Fruit fly (Drosophila melanogaster) whole organism, embryonic: Measurements from ENCODE around the gene tay.

Experiments used
- CG10979 ChIP-seq: fragments of 200-800 bp; sonication (Bioruptor generic); optimal IDR thresholded peaks from 2 replicates; lab custom pipeline; 2018; ENCODE audit warnings: missing biosample characterization, mild to moderate bottlenecking, missing genetic modification characterization, moderate library complexity
- CG12236 ChIP-seq: fragments of 200-800 bp; sonication (Bioruptor generic); optimal IDR thresholded peaks from 2 replicates; lab custom pipeline; 2016; ENCODE audit warnings: missing biosample characterization, missing genetic modification characterization
- CG12391 ChIP-seq: fragments of 200-800 bp; sonication (Bioruptor generic); optimal IDR thresholded peaks from 3 replicates; lab custom pipeline; 2018; ENCODE audit warnings: missing biosample characterization, mild to moderate bottlenecking, missing genetic modification characterization, moderate library complexity
- CG12659 ChIP-seq: fragments of 200-800 bp; sonication (Bioruptor generic); optimal IDR thresholded peaks from 3 replicates; lab custom pipeline; 2017; ENCODE audit warnings: mild to moderate bottlenecking, missing biosample characterization, missing genetic modification reagents, missing genetic modification characterization
- CG12744 ChIP-seq: fragments of 200-800 bp; sonication (Bioruptor generic); optimal IDR thresholded peaks from 2 replicates; lab custom pipeline; 2016; ENCODE audit warnings: missing biosample characterization, missing genetic modification characterization
- CG15269 ChIP-seq: fragments of 200-800 bp; sonication (Bioruptor generic); optimal IDR thresholded peaks from 2 replicates; lab custom pipeline; 2018; ENCODE audit warnings: missing biosample characterization, mild to moderate bottlenecking, missing genetic modification characterization, moderate library complexity
- CG1529 ChIP-seq: fragments of 200-800 bp; sonication (Bioruptor generic); optimal IDR thresholded peaks from 3 replicates; lab custom pipeline; 2018; ENCODE audit warnings: missing biosample characterization, missing genetic modification characterization
- CG16813 ChIP-seq: fragments of 200-800 bp; sonication (Bioruptor generic); IDR thresholded peaks from 3 replicates; pipeline ENCODE4 v1.3.6; 2022; ENCODE audit warnings: missing biosample characterization, missing genetic modification characterization; ENCODE audit not compliant: partially characterized antibody
- CG17186 ChIP-seq: fragments of 200-800 bp; sonication (Bioruptor generic); optimal IDR thresholded peaks from 3 replicates; lab custom pipeline; 2017; ENCODE audit warnings: missing biosample characterization, missing genetic modification reagents, missing genetic modification characterization
- CG30020 ChIP-seq: fragments of 200-800 bp; optimal IDR thresholded peaks from 2 replicates; lab custom pipeline; 2019; ENCODE audit warnings: missing biosample characterization, mild to moderate bottlenecking, missing genetic modification characterization, moderate library complexity
- CG3847 ChIP-seq: fragments of 200-800 bp; sonication (Bioruptor generic); IDR thresholded peaks from 2 replicates; pipeline ENCODE4 v1.3.6; 2022; ENCODE audit warnings: missing biosample characterization, missing genetic modification characterization
- CG4707 ChIP-seq: fragments of 200-800 bp; sonication (Bioruptor generic); optimal IDR thresholded peaks from 2 replicates; lab custom pipeline; 2018; ENCODE audit warnings: missing biosample characterization, mild to moderate bottlenecking, missing genetic modification characterization, moderate library complexity
- CG6175 ChIP-seq: fragments of 200-800 bp; sonication (Bioruptor generic); IDR thresholded peaks from 3 replicates; pipeline ENCODE4 v1.3.6; 2022; ENCODE audit warnings: missing biosample characterization, missing genetic modification characterization
- CG6689 ChIP-seq: fragments of 200-800 bp; sonication (Bioruptor generic); IDR thresholded peaks from 2 replicates; pipeline ENCODE4 v1.3.6; 2022; ENCODE audit warnings: missing biosample characterization, missing genetic modification characterization
- CG6791 ChIP-seq: fragments of 200-800 bp; sonication (Bioruptor generic); IDR thresholded peaks from 3 replicates; pipeline ENCODE4 v1.3.6; 2022; ENCODE audit warnings: missing biosample characterization, missing genetic modification characterization; ENCODE audit not compliant: partially characterized antibody
- CG6813 ChIP-seq: fragments of 200-800 bp; sonication (Bioruptor generic); optimal IDR thresholded peaks from 2 replicates; lab custom pipeline; 2017; ENCODE audit warnings: missing biosample characterization, missing genetic modification characterization, mild to moderate bottlenecking, moderate library complexity, missing genetic modification reagents
- CG7745 ChIP-seq: fragments of 200-800 bp; sonication (Bioruptor generic); optimal IDR thresholded peaks from 2 replicates; lab custom pipeline; 2018; ENCODE audit warnings: missing biosample characterization, mild to moderate bottlenecking, missing genetic modification characterization, moderate library complexity
- CG7839 ChIP-seq: fragments of 200-800 bp; sonication (Bioruptor generic); optimal IDR thresholded peaks from 3 replicates; lab custom pipeline; 2018; ENCODE audit warnings: missing biosample characterization, mild to moderate bottlenecking, missing genetic modification characterization, moderate library complexity
- CG7963 ChIP-seq: fragments of 200-800 bp; sonication (Bioruptor generic); IDR thresholded peaks from 3 replicates; pipeline ENCODE4 v1.3.6; 2022; ENCODE audit warnings: missing biosample characterization, missing genetic modification characterization; ENCODE audit not compliant: partially characterized antibody
- CG9609 ChIP-seq: fragments of 200-800 bp; sonication (Bioruptor generic); optimal IDR thresholded peaks from 3 replicates; lab custom pipeline; 2016; ENCODE audit warnings: missing biosample characterization, missing genetic modification characterization
- CG9797 ChIP-seq: fragments of 200-800 bp; sonication (Bioruptor generic); optimal IDR thresholded peaks from 3 replicates; lab custom pipeline; 2018; ENCODE audit warnings: missing biosample characterization, mild to moderate bottlenecking, missing genetic modification characterization
- CoRest ChIP-seq: fragments of 200-800 bp; sonication (Bioruptor generic); optimal IDR thresholded peaks from 3 replicates; lab custom pipeline; 2018; ENCODE audit warnings: missing biosample characterization, mild to moderate bottlenecking, missing genetic modification characterization, moderate library complexity
- Dad ChIP-seq: fragments of 200-800 bp; sonication (Bioruptor generic); optimal IDR thresholded peaks from 3 replicates; lab custom pipeline; 2016; ENCODE audit warnings: missing biosample characterization, missing genetic modification characterization
- E2f2 ChIP-seq: fragments of 200-800 bp; sonication (Bioruptor generic); IDR thresholded peaks from 2 replicates; pipeline ENCODE4 v1.3.6; 2022; ENCODE audit warnings: missing biosample characterization, missing genetic modification characterization
- Elba2 ChIP-seq: fragments of 200-800 bp; sonication (Bioruptor generic); optimal IDR thresholded peaks from 3 replicates; lab custom pipeline; 2016; ENCODE audit warnings: missing biosample characterization, missing genetic modification characterization
- Hmr ChIP-seq: fragments of 200-800 bp; sonication (Bioruptor generic); optimal IDR thresholded peaks from 3 replicates; lab custom pipeline; 2017; ENCODE audit warnings: mild to moderate bottlenecking, missing biosample characterization, missing genetic modification reagents, missing genetic modification characterization
- Lhr ChIP-seq: fragments of 200-800 bp; sonication (Bioruptor generic); optimal IDR thresholded peaks from 3 replicates; lab custom pipeline; 2017; ENCODE audit warnings: mild to moderate bottlenecking, missing biosample characterization, missing genetic modification reagents, missing genetic modification characterization
- Med ChIP-seq: fragments of 200-800 bp; sonication (Bioruptor generic); peaks from one replicate; lab custom pipeline; 2016; ENCODE audit warnings: missing biosample characterization, missing genetic modification characterization, mild to moderate bottlenecking, inconsistent platforms, moderate library complexity
- NFAT ChIP-seq: fragments of 200-800 bp; sonication (Bioruptor generic); IDR thresholded peaks from 2 replicates; pipeline ENCODE4 v1.3.6; 2022; ENCODE audit warnings: missing biosample characterization, missing genetic modification characterization
- Oaz ChIP-seq: fragments of 200-800 bp; sonication (Bioruptor generic); IDR thresholded peaks from 2 replicates; pipeline ENCODE4 v1.3.6; 2022; ENCODE audit warnings: missing biosample characterization, missing genetic modification characterization
- Pdp1 ChIP-seq, 2 experiments: fragments of 200-800 bp; sonication (Bioruptor generic); optimal IDR thresholded peaks; 3 replicates each; lab custom pipeline; 2016; ENCODE audit warnings: missing biosample characterization in 2 of 2, missing genetic modification characterization in 2 of 2, mild to moderate bottlenecking in 1 of 2, moderate library complexity in 1 of 2
- Rfx ChIP-seq: fragments of 200-800 bp; sonication (Bioruptor generic); IDR thresholded peaks from 2 replicates; pipeline ENCODE4 v1.3.6; 2022; ENCODE audit warnings: missing biosample characterization, missing genetic modification characterization
- Sry-δ ChIP-seq: fragments of 200-800 bp; sonication (Bioruptor generic); optimal IDR thresholded peaks from 2 replicates; lab custom pipeline; 2016; ENCODE audit warnings: missing biosample characterization, missing genetic modification characterization
- YL-1 ChIP-seq: fragments of 200-800 bp; sonication (Bioruptor generic); optimal IDR thresholded peaks from 3 replicates; lab custom pipeline; 2017; ENCODE audit warnings: missing biosample characterization, mild to moderate bottlenecking, missing genetic modification characterization
- ato ChIP-seq: fragments of 200-800 bp; sonication (Bioruptor generic); IDR thresholded peaks from 2 replicates; pipeline ENCODE4 v1.3.6; 2022; ENCODE audit warnings: missing biosample characterization, missing genetic modification characterization; ENCODE audit not compliant: partially characterized antibody
- bcd ChIP-seq: fragments of 200-800 bp; sonication (Bioruptor generic); optimal IDR thresholded peaks from 2 replicates; lab custom pipeline; 2017; ENCODE audit warnings: missing biosample characterization, mild to moderate bottlenecking, missing genetic modification characterization
- dati ChIP-seq: fragments of 200-800 bp; sonication (Bioruptor generic); IDR thresholded peaks from 2 replicates; pipeline ENCODE4 v1.3.6; 2022; ENCODE audit warnings: missing biosample characterization, missing genetic modification characterization
- gcm ChIP-seq: fragments of 200-800 bp; sonication (Bioruptor generic); optimal IDR thresholded peaks from 2 replicates; lab custom pipeline; 2019; ENCODE audit warnings: missing biosample characterization, mild to moderate bottlenecking, missing genetic modification characterization, moderate library complexity
- gfzf ChIP-seq: fragments of 200-800 bp; sonication (Bioruptor generic); optimal IDR thresholded peaks from 2 replicates; lab custom pipeline; 2016; ENCODE audit warnings: missing biosample characterization, mild to moderate bottlenecking, missing genetic modification characterization, moderate library complexity
- grn ChIP-seq: fragments of 200-800 bp; sonication (Bioruptor generic); optimal IDR thresholded peaks from 3 replicates; lab custom pipeline; 2017; ENCODE audit warnings: missing biosample characterization, missing genetic modification characterization
- inv ChIP-seq: fragments of 200-800 bp; sonication (Bioruptor generic); IDR thresholded peaks from 2 replicates; pipeline ENCODE4 v1.3.6; 2022; ENCODE audit warnings: missing biosample characterization, missing genetic modification characterization; ENCODE audit not compliant: partially characterized antibody
- jigr1 ChIP-seq: fragments of 200-800 bp; sonication (Bioruptor generic); IDR thresholded peaks from 3 replicates; pipeline ENCODE4 v1.3.6; 2022; ENCODE audit warnings: missing biosample characterization, missing genetic modification characterization
- klu ChIP-seq: fragments of 200-800 bp; sonication (Bioruptor generic); IDR thresholded peaks from 2 replicates; pipeline ENCODE4 v1.3.6; 2022; ENCODE audit warnings: missing biosample characterization, missing genetic modification characterization
- pzg ChIP-seq: fragments of 200-800 bp; sonication (Bioruptor generic); optimal IDR thresholded peaks from 3 replicates; lab custom pipeline; 2018; ENCODE audit warnings: missing biosample characterization, mild to moderate bottlenecking, missing genetic modification characterization, moderate library complexity
- sima ChIP-seq: fragments of 200-800 bp; sonication (Bioruptor generic); optimal IDR thresholded peaks from 2 replicates; lab custom pipeline; 2016; ENCODE audit warnings: missing biosample characterization, missing genetic modification characterization
- tgo ChIP-seq: fragments of 200-800 bp; sonication (Bioruptor generic); IDR thresholded peaks from 3 replicates; pipeline ENCODE4 v1.3.6; 2022; ENCODE audit warnings: missing biosample characterization, missing genetic modification characterization
- trem ChIP-seq: fragments of 200-800 bp; optimal IDR thresholded peaks from 3 replicates; lab custom pipeline; 2019; ENCODE audit warnings: missing biosample characterization, mild to moderate bottlenecking, missing genetic modification characterization, moderate library complexity
- unc-4 ChIP-seq: fragments of 200-800 bp; sonication (Bioruptor generic); IDR thresholded peaks from 2 replicates; pipeline ENCODE4 v1.3.6; 2022; ENCODE audit warnings: missing biosample characterization, missing genetic modification characterization; ENCODE audit not compliant: partially characterized antibody
- zfh1 ChIP-seq: fragments of 200-800 bp; sonication (Bioruptor generic); IDR thresholded peaks from 3 replicates; pipeline ENCODE4 v1.3.6; 2022; ENCODE audit warnings: missing biosample characterization, missing genetic modification characterization

The tay gene

dm6 chrX:15857601-15858284 lies 29.4 kb downstream of the tay start, which contains the start of the genes CG46440 and Myb:
Gene CG46440 (minus strand): TSS chrX:15857823.
Gene Myb (minus strand): TSS chrX:15857823.
- TF ChIP-seq klu (GFP tag; lab: Robert Waterston, UW) (no peak), dati (GFP tag; lab: Robert Waterston, UW) (no peak), NFAT (GFP tag; lab: Robert Waterston, UW) (no peak), Pdp1 (GFP tag; optimal IDR thresholded peaks at IDR 0.05; lab: Kevin White, UChicago) (peak in 1 of 2 experiments; percentile 5), CG6791 (GFP tag; lab: Robert Waterston, UW) (peak; percentile 90), CG17186 (GFP tag; lab: Kevin White, UChicago) (no peak), CG16813 (GFP tag; lab: Robert Waterston, UW) (peak; percentile 90), CG6813 (GFP tag; lab: Kevin White, UChicago) (no peak), bcd (no peak), CG1529 (GFP tag; lab: Kevin White, UChicago) (no peak), trem (peak; percentile 18), CG6689 (GFP tag; lab: Robert Waterston, UW) (no peak), CG30020 (peak; percentile 88), YL-1 (GFP tag; lab: Kevin White, UChicago) (peak; percentile 43), CG7839 (tag; lab: Kevin White, UChicago) (no peak), gfzf (GFP tag; lab: Kevin White, UChicago) (peak; percentile 59), CoRest (tag; lab: Kevin White, UChicago) (peak; percentile 5), CG10979 (tag; lab: Kevin White, UChicago) (no peak), zfh1 (GFP tag; lab: Robert Waterston, UW) (no peak), CG12391 (tag; lab: Kevin White, UChicago) (no peak), jigr1 (GFP tag; lab: Robert Waterston, UW) (no peak), E2f2 (GFP tag; lab: Robert Waterston, UW) (0 out of 2 replicates have a peak, but pooled peaks have one; percentile 10), Elba2 (peak; percentile 29), CG6175 (GFP tag; lab: Robert Waterston, UW) (no peak), CG15269 (tag; lab: Kevin White, UChicago) (no peak), Sry-δ (GFP tag; lab: Kevin White, UChicago) (peak; percentile 76), CG7963 (GFP tag; lab: Robert Waterston, UW) (peak; percentile 86), Rfx (peak; percentile 20; the same call in 1 of the 2 replicates), gcm (GFP tag; lab: Kevin White, UChicago) (no peak), pzg (GFP tag; lab: Kevin White, UChicago) (peak; percentile 68), CG3847 (GFP tag; lab: Robert Waterston, UW) (no peak), Lhr (no peak), grn (no peak), sima (GFP tag; lab: Kevin White, UChicago) (no peak), tgo (no peak), CG12744 (GFP tag; lab: Kevin White, UChicago) (no peak), Hmr (GFP tag; lab: Kevin White, UChicago) (no peak), CG9609 (GFP tag; lab: Kevin White, UChicago) (no peak), Med (GFP tag; lab: Kevin White, UChicago) (peak; percentile 63), CG9797 (GFP tag; lab: Kevin White, UChicago) (peak; percentile 59), CG12236 (GFP tag; lab: Kevin White, UChicago) (no peak), Dad (GFP tag; lab: Kevin White, UChicago) (no peak), CG4707 (GFP tag; lab: Kevin White, UChicago) (no peak), ato (peak; percentile 83), CG12659 (GFP tag; lab: Kevin White, UChicago) (peak; percentile 61), unc-4 (peak; percentile 75), Oaz (GFP tag; lab: Robert Waterston, UW) (no peak), inv (peak; percentile 85), CG7745 (tag; lab: Kevin White, UChicago) (no peak)
